Fruit fly (Drosophila melanogaster): ENCODE measurements around the gene CG31697.
A peak's percentile ranks its signal among the peaks of the same experiment; 100 is the strongest.

The CG31697 gene

dm6 chr2L:19572496-19573317 is 37.5 kb downstream of the CG31697 start (continued):
- no peak for TF ChIP-seq nerfin-1 (tag; optimal IDR thresholded peaks at IDR 0.05)
- TF ChIP-seq kni (GFP tag; optimal IDR thresholded peaks at IDR 0.05) = no peak
- no peak for TF ChIP-seq klu (GFP tag; IDR thresholded peaks at IDR 0.05)
- peak; percentile 9 for TF ChIP-seq ftz-f1 (GFP tag; optimal IDR thresholded peaks at IDR 0.05)
- TF ChIP-seq sima (GFP tag; optimal IDR thresholded peaks at IDR 0.05) = no peak
- peak; percentile 93 for TF ChIP-seq lbe (GFP tag; optimal IDR thresholded peaks at IDR 0.05)
- TF ChIP-seq CG12391 (tag; optimal IDR thresholded peaks at IDR 0.05) = peak; percentile 70
- TF ChIP-seq CG12236 (GFP tag; optimal IDR thresholded peaks at IDR 0.05) = peak; percentile 30
- TF ChIP-seq CG6854 (GFP tag; optimal IDR thresholded peaks at IDR 0.05) = peak; percentile 51
- TF ChIP-seq MTF-1 (GFP tag; optimal IDR thresholded peaks at IDR 0.05; ENCODE audit: borderline replicate concordance) = no peak
- TF ChIP-seq danr (GFP tag; IDR thresholded peaks at IDR 0.05) = no peak
- no peak for TF ChIP-seq CG10462 (GFP tag; optimal IDR thresholded peaks at IDR 0.05)
- TF ChIP-seq Sry-δ (GFP tag; optimal IDR thresholded peaks at IDR 0.05) = peak; percentile 2
- peak; percentile 39 for TF ChIP-seq jumu (GFP tag; optimal IDR thresholded peaks at IDR 0.05)
- TF ChIP-seq sisA (GFP tag; IDR thresholded peaks at IDR 0.05) = peak; percentile 65
- TF ChIP-seq CG11247 (GFP tag; IDR thresholded peaks at IDR 0.05) = no peak
- peak; percentile 66 for TF ChIP-seq Bdp1 (GFP tag; optimal IDR thresholded peaks at IDR 0.05)
- TF ChIP-seq chinmo (GFP tag; IDR thresholded peaks at IDR 0.05; ENCODE audit: partially characterized antibody) = 0 out of 4 replicates have a peak, but pooled peaks have one; percentile 55
- peak; percentile 70 to 73 for TF ChIP-seq Hr51 (GFP tag; optimal IDR thresholded peaks at IDR 0.05)
- peak; percentile 100 for TF ChIP-seq D19B (GFP tag; optimal IDR thresholded peaks at IDR 0.05)
- TF ChIP-seq dan (GFP tag; IDR thresholded peaks at IDR 0.05) = no peak
- peak; percentile 24 for TF ChIP-seq CG11723 (GFP tag; optimal IDR thresholded peaks at IDR 0.05)
- no peak for TF ChIP-seq CG2129 (GFP tag; IDR thresholded peaks at IDR 0.05; ENCODE audit: partially characterized antibody)
- TF ChIP-seq CG6654 (GFP tag; optimal IDR thresholded peaks at IDR 0.05) = no peak
- peak; percentile 62 for TF ChIP-seq CG18476 (GFP tag; optimal IDR thresholded peaks at IDR 0.05)
- no peak for TF ChIP-seq CG12744 (GFP tag; optimal IDR thresholded peaks at IDR 0.05)
- TF ChIP-seq CG3847 (GFP tag; IDR thresholded peaks at IDR 0.05) = peak; percentile 46; the same call in 1 of the 2 replicates
- peak; percentile 79 for TF ChIP-seq Meics (GFP tag; optimal IDR thresholded peaks at IDR 0.05)
- TF ChIP-seq CG16779 (GFP tag; IDR thresholded peaks at IDR 0.05) = no peak
- peak; percentile 73 for TF ChIP-seq mam (GFP tag; optimal IDR thresholded peaks at IDR 0.05)
- TF ChIP-seq Scr (GFP tag; IDR thresholded peaks at IDR 0.05; ENCODE audit: partially characterized antibody) = no peak
- no peak for TF ChIP-seq Mes4 (GFP tag; optimal IDR thresholded peaks at IDR 0.05)
- no peak for TF ChIP-seq CG2889 (GFP tag; IDR thresholded peaks at IDR 0.05)
- no peak for TF ChIP-seq seq (GFP tag; IDR thresholded peaks at IDR 0.05)
- TF ChIP-seq sna (GFP tag; IDR thresholded peaks at IDR 0.05; ENCODE audit: partially characterized antibody) = no peak
- TF ChIP-seq shn (GFP tag; optimal IDR thresholded peaks at IDR 0.05) = peak; percentile 26
- peak; percentile 65 for TF ChIP-seq Aef1 (GFP tag; IDR thresholded peaks at IDR 0.05)
- peak; percentile 78 for TF ChIP-seq gem (tag; optimal IDR thresholded peaks at IDR 0.05)
- no peak for TF ChIP-seq ac (GFP tag; optimal IDR thresholded peaks at IDR 0.05)
- peak; percentile 74 for TF ChIP-seq CG13775 (GFP tag; optimal IDR thresholded peaks at IDR 0.05)
- peak; percentile 20 for TF ChIP-seq tup (GFP tag; optimal IDR thresholded peaks at IDR 0.05)
- TF ChIP-seq CG14860 (GFP tag; IDR thresholded peaks at IDR 0.05; ENCODE audit: partially characterized antibody) = no peak
- TF ChIP-seq dmrt99B (tag; optimal IDR thresholded peaks at IDR 0.05) = peak; percentile 79
- no peak for TF ChIP-seq bowl (GFP tag; IDR thresholded peaks at IDR 0.05)
- TF ChIP-seq Fer3 (tag; optimal IDR thresholded peaks at IDR 0.05) = peak; percentile 66
- TF ChIP-seq fru (optimal IDR thresholded peaks at IDR 0.05) = no peak
- peak; percentile 33; the same call in 1 of the 2 replicates for TF ChIP-seq Rx (GFP tag; IDR thresholded peaks at IDR 0.05)
- peak; percentile 71 for TF ChIP-seq ind (GFP tag; optimal IDR thresholded peaks at IDR 0.05)
- TF ChIP-seq Lim3 (GFP tag; IDR thresholded peaks at IDR 0.05) = no peak

Data from whole organism, embryonic.